Worm (Caenorhabditis elegans): ENCODE measurements around the gene dmd-10.
A peak's percentile ranks its signal among the peaks of the same experiment; 100 is the strongest.

The dmd-10 gene

DNA sequence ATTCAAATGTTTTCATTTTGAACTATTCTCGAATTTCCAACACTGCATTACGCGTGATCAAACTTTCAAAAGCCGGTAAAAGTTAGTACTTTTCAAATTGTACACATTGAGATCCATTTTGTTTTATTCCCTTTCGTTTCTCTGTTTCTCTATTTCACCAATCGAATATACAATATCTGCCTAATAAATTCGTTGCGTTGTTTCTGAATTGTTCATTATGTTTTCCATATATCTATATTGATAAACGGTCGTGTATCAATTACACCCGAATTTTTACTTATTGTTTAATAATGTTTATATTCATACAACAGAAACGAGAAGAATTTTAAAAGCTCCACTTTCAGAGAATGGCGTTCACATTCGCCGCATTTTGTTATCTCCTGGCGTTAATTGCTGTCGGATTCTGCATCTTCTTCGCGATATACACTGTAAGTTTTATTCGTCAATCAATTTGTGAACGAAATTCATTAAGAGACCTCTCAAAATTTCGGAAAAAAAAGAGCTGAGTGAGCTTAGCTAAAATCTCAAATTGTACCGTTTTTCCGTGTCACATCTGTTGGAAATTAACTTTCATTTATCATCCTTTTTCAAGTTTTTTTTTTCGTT is 56.3 kb downstream of the dmd-10 start, which contains the start of gene cni-1:
Gene cni-1, plus strand, starts transcription at position 345 of the 606 bp plus-strand sequence.
- no peak for TF ChIP-seq ceh-91 (GFP tag; IDR thresholded peaks at IDR 0.05)
- TF ChIP-seq nhr-80 (tag; optimal IDR thresholded peaks at IDR 0.05), result no peak
- TF ChIP-seq sea-2 (GFP tag; IDR thresholded peaks at IDR 0.05), result no peak
- TF ChIP-seq madf-6 (GFP tag; IDR thresholded peaks at IDR 0.05), result peak; percentile 37; the same call in 1 of the 2 replicates
- TF ChIP-seq repo-1 (tag; optimal IDR thresholded peaks at IDR 0.05), result no peak
- TF ChIP-seq ets-4 (GFP tag; optimal IDR thresholded peaks at IDR 0.05), result no peak
- TF ChIP-seq C06A6.2 (GFP tag; conservative IDR thresholded peaks at IDR 0.05), result no peak
- no peak for TF ChIP-seq ztf-26 (tag; optimal IDR thresholded peaks at IDR 0.05)
- TF ChIP-seq hsf-1 (GFP tag; IDR thresholded peaks at IDR 0.05), result 0 out of 2 replicates have a peak, but pooled peaks have one; percentile 21
- TF ChIP-seq unc-130 (GFP tag; optimal IDR thresholded peaks at IDR 0.05), result no peak

DNA sequence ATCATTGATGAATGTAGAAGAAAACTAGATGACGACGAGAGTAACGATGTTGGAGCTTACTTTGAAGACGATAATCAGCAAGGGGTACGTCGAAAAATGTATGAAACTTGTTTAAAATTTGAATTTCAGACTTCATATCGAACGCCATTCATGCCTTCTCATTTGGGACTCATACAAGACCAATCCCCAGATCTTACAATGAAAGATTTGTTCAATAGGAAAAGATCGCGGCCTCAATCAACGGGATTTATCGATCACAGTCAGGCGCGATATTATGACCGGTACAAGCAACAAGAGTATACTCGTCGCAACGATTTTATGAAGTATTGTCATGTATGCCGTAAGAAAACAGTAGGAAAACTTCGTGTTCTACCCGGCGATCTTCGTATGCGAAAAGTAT is 59.6 kb downstream of the dmd-10 start:
- TF ChIP-seq cebp-1 (GFP tag; IDR thresholded peaks at IDR 0.05), result no peak
- no peak for TF ChIP-seq cebp-1 (tag; optimal IDR thresholded peaks at IDR 0.05)
- TF ChIP-seq B0035.1 (tag; optimal IDR thresholded peaks at IDR 0.05), result no peak
- no peak for TF ChIP-seq hrde-1 (tag; optimal IDR thresholded peaks at IDR 0.05; ENCODE audit: borderline replicate concordance)
- no peak for TF ChIP-seq F57C9.4 (tag; optimal IDR thresholded peaks at IDR 0.05)
- no peak for TF ChIP-seq bed-1 (GFP tag; IDR thresholded peaks at IDR 0.05)
- TF ChIP-seq fkh-3 (tag; optimal IDR thresholded peaks at IDR 0.05), result no peak
- TF ChIP-seq dpff-1 (tag; optimal IDR thresholded peaks at IDR 0.05), result no peak
- no peak for TF ChIP-seq ztf-26 (tag; optimal IDR thresholded peaks at IDR 0.05)

- no peak for TF ChIP-seq snpc-4 (GFP tag; optimal IDR thresholded peaks at IDR 0.05)
- peak in 2 of 4 experiments; percentile 2 to 22 for TF ChIP-seq snpc-4 (tag; optimal IDR thresholded peaks at IDR 0.05)
- peak; percentile 49 for TF ChIP-seq F23B12.7 (tag; optimal IDR thresholded peaks at IDR 0.05; ENCODE audit: insufficient read depth)
- TF ChIP-seq nfya-1 (tag; optimal IDR thresholded peaks at IDR 0.05; ENCODE audit: borderline replicate concordance, insufficient read depth), result no peak
- no peak for TF ChIP-seq nfyb-1 (GFP tag; IDR thresholded peaks at IDR 0.05)
- no peak for TF ChIP-seq cebp-1 (GFP tag; IDR thresholded peaks at IDR 0.05)
- peak; percentile 45 for TF ChIP-seq cebp-1 (tag; optimal IDR thresholded peaks at IDR 0.05)
- peak; percentile 54; the same call in 1 of the 2 replicates for TF ChIP-seq B0336.3 (GFP tag; IDR thresholded peaks at IDR 0.05)
- peak in 1 of 3 experiments; percentile 17 for TF ChIP-seq lin-35 (GFP tag; optimal IDR thresholded peaks at IDR 0.05)
- TF ChIP-seq madf-10 (tag; optimal IDR thresholded peaks at IDR 0.05), result no peak
- peak; percentile 10 for TF ChIP-seq snpc-1.3 (tag; optimal IDR thresholded peaks at IDR 0.05; ENCODE audit: insufficient read depth)
- peak; percentile 38 for TF ChIP-seq rpc-1 (optimal IDR thresholded peaks at IDR 0.05)
- TF ChIP-seq rpc-1 (tag; optimal IDR thresholded peaks at IDR 0.05), result no peak
- no peak for TF ChIP-seq ama-1 (optimal IDR thresholded peaks at IDR 0.05)
- TF ChIP-seq ama-1 (GFP tag; optimal IDR thresholded peaks at IDR 0.05), result peak in 1 of 2 experiments; percentile 20
- TF ChIP-seq ceh-100 (GFP tag; IDR thresholded peaks at IDR 0.05), result peak; percentile 41; the same call in 1 of the 2 replicates
- peak; percentile 44 for TF ChIP-seq mcd-1 (GFP tag; IDR thresholded peaks at IDR 0.05)
- TF ChIP-seq efl-1 (GFP tag; optimal IDR thresholded peaks at IDR 0.05), result peak; percentile 3
- TF ChIP-seq repo-1 (tag; optimal IDR thresholded peaks at IDR 0.05), result peak; percentile 13
- TF ChIP-seq madf-3 (GFP tag; IDR thresholded peaks at IDR 0.05), result peak; percentile 33; the same call in 1 of the 2 replicates
- TF ChIP-seq dox-1 (GFP tag; IDR thresholded peaks at IDR 0.05), result peak; percentile 61; the same call in 1 of the 2 replicates
- peak; percentile 56 for TF ChIP-seq madf-6 (GFP tag; IDR thresholded peaks at IDR 0.05)
- TF ChIP-seq atf-7 (tag; optimal IDR thresholded peaks at IDR 0.05), result no peak
- no peak for TF ChIP-seq ztf-28 (GFP tag; IDR thresholded peaks at IDR 0.05)
These were observed 60.2 kb downstream of the dmd-10 start, which contains the start of gene him-17 for ce11 chrV:13176117-13176753. him-17 (plus strand) TSS chrV:13176711.
